Worm (Caenorhabditis elegans) whole organism, L4/young adult: ENCODE measurements around the gene aco-1.

Experiments
- W03F9.2 ChIP-seq: fragments of 150-350 bp; optimal IDR thresholded peaks from 2 replicates; lab custom pipeline; 2014; ENCODE audit warnings: missing biosample characterization, missing genetic modification characterization
- him-1 ChIP-seq: sonication (generic microtip); optimal IDR thresholded peaks from 2 replicates; lab custom pipeline; 2016; ENCODE audit warnings: missing genotype, missing genetic modification reagents, missing genetic modification characterization, missing compliant biosample characterization

ce11 chrX:11344899-11345298 is 5.2 kb downstream of the aco-1 start:
- TF ChIP-seq him-1 (tag; lab: Kevin White, UChicago) (no peak), W03F9.2 (tag; lab: Kevin White, UChicago) (no peak)
